Fruit fly (Drosophila melanogaster) whole organism, embryonic: Measurements from ENCODE around the gene Gpdh1.
A peak's percentile ranks its signal among the peaks of the same experiment; 100 is the strongest.

Source experiments
- Atf3 ChIP-seq: fragments of 200-800 bp; sonication (Bioruptor generic); optimal IDR thresholded peaks from 3 replicates; lab custom pipeline; 2016; ENCODE audit warnings: missing biosample characterization, missing genetic modification characterization
- Bgb ChIP-seq: fragments of 200-800 bp; sonication (Bioruptor generic); IDR thresholded peaks from 2 replicates; pipeline ENCODE4 v1.3.6; 2022; ENCODE audit warnings: missing biosample characterization, missing genetic modification characterization; ENCODE audit not compliant: partially characterized antibody
- CG12219 ChIP-seq: fragments of 200-800 bp; sonication (Bioruptor generic); optimal IDR thresholded peaks from 3 replicates; lab custom pipeline; 2018; ENCODE audit warnings: missing biosample characterization, mild to moderate bottlenecking, missing genetic modification characterization
- CG12769 ChIP-seq: fragments of 200-800 bp; sonication (Bioruptor generic); optimal IDR thresholded peaks from 2 replicates; lab custom pipeline; 2019; ENCODE audit warnings: missing biosample characterization, mild to moderate bottlenecking, missing genetic modification characterization, moderate library complexity
- CG12942 ChIP-seq: fragments of 200-800 bp; sonication (Bioruptor generic); optimal IDR thresholded peaks from 3 replicates; lab custom pipeline; 2016; ENCODE audit warnings: missing biosample characterization, missing genetic modification characterization
- CG1647 ChIP-seq: fragments of 200-800 bp; sonication (Bioruptor generic); optimal IDR thresholded peaks from 3 replicates; lab custom pipeline; 2016; ENCODE audit warnings: missing biosample characterization, missing genetic modification characterization
- CG16863 ChIP-seq: fragments of 200-800 bp; sonication (Bioruptor generic); optimal IDR thresholded peaks from 3 replicates; lab custom pipeline; 2016; ENCODE audit warnings: missing biosample characterization, missing genetic modification characterization
- CG17186 ChIP-seq: fragments of 200-800 bp; sonication (Bioruptor generic); optimal IDR thresholded peaks from 3 replicates; lab custom pipeline; 2017; ENCODE audit warnings: missing biosample characterization, missing genetic modification reagents, missing genetic modification characterization
- CG17385 ChIP-seq: fragments of 200-800 bp; sonication (Bioruptor generic); optimal IDR thresholded peaks from 3 replicates; lab custom pipeline; 2018; ENCODE audit warnings: missing biosample characterization, mild to moderate bottlenecking, missing genetic modification characterization
- CG17802 ChIP-seq: fragments of 200-800 bp; sonication (Bioruptor generic); optimal IDR thresholded peaks from 2 replicates; lab custom pipeline; 2018; ENCODE audit warnings: missing biosample characterization, mild to moderate bottlenecking, missing genetic modification characterization, moderate library complexity
- CG18011 ChIP-seq: fragments of 200-800 bp; sonication (Bioruptor generic); optimal IDR thresholded peaks from 2 replicates; lab custom pipeline; 2017; ENCODE audit warnings: missing biosample characterization, missing genetic modification characterization, mild to moderate bottlenecking, moderate library complexity, missing genotype
- CG18619 ChIP-seq: fragments of 200-800 bp; sonication (Bioruptor generic); optimal IDR thresholded peaks from 3 replicates; lab custom pipeline; 2017; ENCODE audit warnings: missing biosample characterization, mild to moderate bottlenecking, missing genetic modification characterization
- CG2120 ChIP-seq: fragments of 200-800 bp; sonication (Bioruptor generic); optimal IDR thresholded peaks from 3 replicates; lab custom pipeline; 2016; ENCODE audit warnings: missing biosample characterization, missing genetic modification characterization
- CG33557 ChIP-seq: fragments of 200-800 bp; sonication (Bioruptor generic); optimal IDR thresholded peaks from 2 replicates; lab custom pipeline; 2019; ENCODE audit warnings: missing biosample characterization, mild to moderate bottlenecking, missing genetic modification characterization, moderate library complexity
- CG34224 ChIP-seq: fragments of 200-800 bp; sonication (Bioruptor generic); IDR thresholded peaks from 3 replicates; pipeline ENCODE4 v1.3.6; 2022; ENCODE audit warnings: missing biosample characterization, missing genetic modification characterization; ENCODE audit not compliant: partially characterized antibody
- CG3847 ChIP-seq: fragments of 200-800 bp; sonication (Bioruptor generic); IDR thresholded peaks from 2 replicates; pipeline ENCODE4 v1.3.6; 2022; ENCODE audit warnings: missing biosample characterization, missing genetic modification characterization
- CG42726 ChIP-seq: fragments of 200-800 bp; sonication (Bioruptor generic); IDR thresholded peaks from 2 replicates; pipeline ENCODE4 v1.3.6; 2022; ENCODE audit warnings: missing biosample characterization, missing genetic modification characterization; ENCODE audit not compliant: partially characterized antibody
- CG43689 ChIP-seq: fragments of 200-800 bp; sonication (Bioruptor generic); IDR thresholded peaks from 2 replicates; pipeline ENCODE4 v1.3.6; 2022; ENCODE audit warnings: missing biosample characterization, missing genetic modification characterization
- CG6175 ChIP-seq: fragments of 200-800 bp; sonication (Bioruptor generic); IDR thresholded peaks from 3 replicates; pipeline ENCODE4 v1.3.6; 2022; ENCODE audit warnings: missing biosample characterization, missing genetic modification characterization
- CG6272 ChIP-seq: fragments of 200-800 bp; sonication (Bioruptor generic); IDR thresholded peaks from 2 replicates; pipeline ENCODE4 v1.3.6; 2022; ENCODE audit warnings: missing biosample characterization, missing genetic modification characterization
- CG8359 ChIP-seq: fragments of 200-800 bp; sonication (Bioruptor generic); optimal IDR thresholded peaks from 2 replicates; lab custom pipeline; 2017; ENCODE audit warnings: missing biosample characterization, mild to moderate bottlenecking, missing genetic modification characterization, borderline replicate concordance
- CG8478 ChIP-seq: fragments of >200 bp; optimal IDR thresholded peaks from 2 replicates; lab custom pipeline; 2018
- CkIIα-i1 ChIP-seq: fragments of 200-800 bp; sonication (Bioruptor generic); IDR thresholded peaks from 2 replicates; pipeline ENCODE4 v1.3.6; 2022; ENCODE audit warnings: missing biosample characterization, missing genetic modification characterization
- Deaf1 ChIP-seq: fragments of 200-800 bp; optimal IDR thresholded peaks from 3 replicates; lab custom pipeline; 2019; ENCODE audit warnings: missing biosample characterization, mild to moderate bottlenecking, missing genetic modification characterization, moderate library complexity
- Dip3 ChIP-seq: fragments of 200-800 bp; sonication (Bioruptor generic); optimal IDR thresholded peaks from 3 replicates; lab custom pipeline; 2016; ENCODE audit warnings: missing biosample characterization, missing genetic modification characterization
- Hsf ChIP-seq: fragments of 200-800 bp; sonication (Bioruptor generic); optimal IDR thresholded peaks from 3 replicates; lab custom pipeline; 2016; ENCODE audit warnings: missing biosample characterization, missing genetic modification characterization
- Jarid2 ChIP-seq: fragments of 200-800 bp; sonication (Bioruptor generic); optimal IDR thresholded peaks from 3 replicates; lab custom pipeline; 2017; ENCODE audit warnings: mild to moderate bottlenecking, missing biosample characterization, missing genetic modification reagents, missing genetic modification characterization
- Mad ChIP-seq: fragments of 200-800 bp; sonication (Bioruptor generic); optimal IDR thresholded peaks from 2 replicates; lab custom pipeline; 2016; ENCODE audit warnings: missing biosample characterization, missing genetic modification characterization
- PHDP ChIP-seq: fragments of 200-800 bp; sonication (Bioruptor generic); optimal IDR thresholded peaks from 3 replicates; lab custom pipeline; 2018; ENCODE audit warnings: missing biosample characterization, mild to moderate bottlenecking, missing genetic modification characterization, moderate library complexity
- Sox102F ChIP-seq: fragments of 200-800 bp; sonication (Bioruptor generic); optimal IDR thresholded peaks from 2 replicates; lab custom pipeline; 2018; ENCODE audit warnings: missing biosample characterization, mild to moderate bottlenecking, missing genetic modification characterization, moderate library complexity
- Sry-δ ChIP-seq: fragments of 200-800 bp; sonication (Bioruptor generic); optimal IDR thresholded peaks from 2 replicates; lab custom pipeline; 2016; ENCODE audit warnings: missing biosample characterization, missing genetic modification characterization
- ase ChIP-seq: fragments of 200-800 bp; sonication (Bioruptor generic); IDR thresholded peaks from 3 replicates; pipeline ENCODE4 v1.3.6; 2022; ENCODE audit warnings: missing biosample characterization, missing genetic modification characterization
- ash1 ChIP-seq: fragments of 200-800 bp; sonication (Bioruptor generic); optimal IDR thresholded peaks from 2 replicates; lab custom pipeline; 2018; ENCODE audit warnings: missing biosample characterization, mild to moderate bottlenecking, missing genetic modification characterization
- chinmo ChIP-seq: fragments of 200-800 bp; sonication (Bioruptor generic); IDR thresholded peaks from 4 replicates; pipeline ENCODE4 v1.3.6; 2022; ENCODE audit warnings: missing biosample characterization, missing genetic modification characterization; ENCODE audit not compliant: partially characterized antibody
- fru ChIP-seq: fragments of >200 bp; optimal IDR thresholded peaks from 2 replicates; lab custom pipeline; 2017
- ftz-f1 ChIP-seq: fragments of 200-800 bp; sonication (Bioruptor generic); optimal IDR thresholded peaks from 2 replicates; lab custom pipeline; 2016; ENCODE audit warnings: missing biosample characterization, missing genetic modification characterization
- hbn ChIP-seq: fragments of 200-800 bp; sonication (Bioruptor generic); IDR thresholded peaks from 2 replicates; pipeline ENCODE4 v1.3.6; 2022; ENCODE audit warnings: missing biosample characterization, missing genetic modification characterization; ENCODE audit not compliant: partially characterized antibody
- jigr1 ChIP-seq: fragments of 200-800 bp; sonication (Bioruptor generic); IDR thresholded peaks from 3 replicates; pipeline ENCODE4 v1.3.6; 2022; ENCODE audit warnings: missing biosample characterization, missing genetic modification characterization
- kah ChIP-seq: fragments of 200-800 bp; sonication (Bioruptor generic); optimal IDR thresholded peaks from 2 replicates; lab custom pipeline; 2018; ENCODE audit warnings: missing biosample characterization, mild to moderate bottlenecking, missing genetic modification characterization
- lola ChIP-seq, 3 experiments: fragments of >200 bp in 2 of 3; fragments of 200-800 bp in 1 of 3; sonication (Bioruptor generic) in 1 of 3; optimal IDR thresholded peaks; 2 replicates each; lab custom pipeline; 2017 to 2019; ENCODE audit warnings: missing biosample characterization in 3 of 3, missing genetic modification characterization in 3 of 3, mild to moderate bottlenecking in 1 of 3, moderate library complexity in 1 of 3
- nom ChIP-seq: fragments of 200-800 bp; sonication (Bioruptor generic); optimal IDR thresholded peaks from 2 replicates; lab custom pipeline; 2017; ENCODE audit warnings: missing biosample characterization, missing genetic modification characterization, mild to moderate bottlenecking, moderate library complexity, missing genetic modification reagents
- oc ChIP-seq: fragments of 200-800 bp; sonication (Bioruptor generic); optimal IDR thresholded peaks from 2 replicates; lab custom pipeline; 2018; ENCODE audit warnings: missing biosample characterization, mild to moderate bottlenecking, missing genetic modification characterization, moderate library complexity
- org-1 ChIP-seq: fragments of 200-800 bp; sonication (Bioruptor generic); optimal IDR thresholded peaks from 2 replicates; lab custom pipeline; 2017; ENCODE audit warnings: missing biosample characterization, missing genetic modification characterization
- otp ChIP-seq: fragments of 200-800 bp; sonication (Bioruptor generic); IDR thresholded peaks from 3 replicates; pipeline ENCODE4, ENCODE4 v1.3.6; 2022; ENCODE audit warnings: missing biosample characterization, missing genetic modification characterization
- slbo ChIP-seq: fragments of 200-800 bp; sonication (Bioruptor generic); IDR thresholded peaks from 2 replicates; pipeline ENCODE4 v1.3.6; 2022; ENCODE audit warnings: missing biosample characterization, missing genetic modification characterization
- slou ChIP-seq: fragments of 200-800 bp; sonication (Bioruptor generic); optimal IDR thresholded peaks from 3 replicates; lab custom pipeline; 2016; ENCODE audit warnings: missing biosample characterization, missing genetic modification characterization
- tin ChIP-seq: fragments of 200-800 bp; sonication (Bioruptor generic); optimal IDR thresholded peaks from 3 replicates; lab custom pipeline; 2016; ENCODE audit warnings: missing biosample characterization, missing genetic modification characterization
- tx ChIP-seq: fragments of 200-800 bp; sonication (Bioruptor generic); optimal IDR thresholded peaks from 2 replicates; lab custom pipeline; 2016; ENCODE audit warnings: missing biosample characterization, missing genetic modification characterization
- unpg ChIP-seq: fragments of 200-800 bp; sonication (Bioruptor generic); optimal IDR thresholded peaks from 3 replicates; lab custom pipeline; 2018; ENCODE audit warnings: missing biosample characterization, mild to moderate bottlenecking, missing genetic modification characterization, moderate library complexity
- vfl ChIP-seq: fragments of 200-800 bp; sonication (Bioruptor generic); optimal IDR thresholded peaks from 2 replicates; lab custom pipeline; 2016; ENCODE audit warnings: missing biosample characterization, missing genetic modification characterization
- zfh1 ChIP-seq: fragments of 200-800 bp; sonication (Bioruptor generic); IDR thresholded peaks from 3 replicates; pipeline ENCODE4 v1.3.6; 2022; ENCODE audit warnings: missing biosample characterization, missing genetic modification characterization

Gpdh1 gene

dm6 chr2L:5982334-5982987 is 39.0 kb downstream of the Gpdh1 start (continued):
- TF ChIP-seq CG34224 (GFP tag; lab: Robert Waterston, UW) (no peak), lola (GFP tag; optimal IDR thresholded peaks at IDR 0.05; lab: Kevin White, UChicago) (no peak), CG16863 (GFP tag; lab: Kevin White, UChicago) (no peak), fru (lab: Kevin White, UChicago) (no peak), Sry-δ (peak; percentile 34), CG17802 (tag; lab: Kevin White, UChicago) (no peak), Dip3 (GFP tag; lab: Kevin White, UChicago) (peak; percentile 69), CG33557 (GFP tag; lab: Kevin White, UChicago) (peak; percentile 38), CG1647 (GFP tag; lab: Kevin White, UChicago) (no peak), CG17385 (GFP tag; lab: Kevin White, UChicago) (peak; percentile 4), slbo (GFP tag; lab: Robert Waterston, UW) (no peak), CG12219 (GFP tag; lab: Kevin White, UChicago) (peak; percentile 0), CG43689 (GFP tag; lab: Robert Waterston, UW) (no peak), unpg (GFP tag; lab: Kevin White, UChicago) (peak; percentile 19), ftz-f1 (peak; percentile 99), CG2120 (peak; percentile 58), CG6272 (GFP tag; lab: Robert Waterston, UW) (no peak), nom (no peak), CG12769 (tag; lab: Kevin White, UChicago) (peak; percentile 61), CG8359 (GFP tag; lab: Kevin White, UChicago) (no peak), tx (GFP tag; lab: Kevin White, UChicago) (peak; percentile 4), Deaf1 (peak; percentile 72), otp (GFP tag; lab: Robert Waterston, UW) (no peak), Atf3 (GFP tag; lab: Kevin White, UChicago) (no peak), ase (GFP tag; lab: Robert Waterston, UW) (no peak), ash1 (peak; percentile 31), CG3847 (GFP tag; lab: Robert Waterston, UW) (no peak), chinmo (GFP tag; lab: Robert Waterston, UW) (no peak), org-1 (GFP tag; lab: Kevin White, UChicago) (no peak), vfl (no peak), slou (GFP tag; lab: Kevin White, UChicago) (no peak), kah (GFP tag; lab: Kevin White, UChicago) (no peak), hbn (no peak), CG8478 (lab: Kevin White, UChicago) (peak; percentile 93), Mad (no peak), CG17186 (peak; percentile 16), CG18619 (GFP tag; lab: Kevin White, UChicago) (peak; percentile 26), CG42726 (GFP tag; lab: Robert Waterston, UW) (no peak), jigr1 (GFP tag; lab: Robert Waterston, UW) (no peak), Sox102F (GFP tag; lab: Kevin White, UChicago) (no peak), Bgb (GFP tag; lab: Robert Waterston, UW) (no peak), tin (GFP tag; lab: Kevin White, UChicago) (peak; percentile 32), PHDP (tag; lab: Kevin White, UChicago) (no peak), CG18011 (GFP tag; lab: Kevin White, UChicago) (no peak), CG12942 (GFP tag; lab: Kevin White, UChicago) (no peak), Hsf (GFP tag; lab: Kevin White, UChicago) (peak; percentile 12), zfh1 (GFP tag; lab: Robert Waterston, UW) (no peak), oc (tag; lab: Kevin White, UChicago) (peak; percentile 6), CG6175 (GFP tag; lab: Robert Waterston, UW) (no peak), CkIIα-i1 (GFP tag; lab: Robert Waterston, UW) (no peak), Jarid2 (GFP tag; lab: Kevin White, UChicago) (peak; percentile 45)
